Worm (Caenorhabditis elegans): ENCODE results near the gene marg-1.

marg-1 gene

ce11 chrX:3826172-3826571 is 45.2 kb upstream of the marg-1 start (continued):
- TF ChIP-seq dpl-1 (GFP tag; optimal IDR thresholded peaks at IDR 0.05) (no peak), pha-4 (GFP tag; IDR thresholded peaks at IDR 0.05) (peak; percentile 28; the same call in 1 of the 2 replicates), pha-4 (tag; optimal IDR thresholded peaks at IDR 0.05) (peak; percentile 21), snpc-4 (tag; optimal IDR thresholded peaks at IDR 0.05) (no peak), fos-1 (tag; optimal IDR thresholded peaks at IDR 0.05) (no peak), unc-130 (GFP tag; optimal IDR thresholded peaks at IDR 0.05) (no peak), sdz-12 (GFP tag; optimal IDR thresholded peaks at IDR 0.05) (no peak), mdt-29 (GFP tag; IDR thresholded peaks at IDR 0.05) (no peak), duxl-1 (tag; optimal IDR thresholded peaks at IDR 0.05; ENCODE audit: poor library complexity) (no peak), zag-1 (tag; optimal IDR thresholded peaks at IDR 0.05) (no peak), ceh-28 (tag; optimal IDR thresholded peaks at IDR 0.05) (no peak), ces-1 (GFP tag; optimal IDR thresholded peaks at IDR 0.05) (no peak), nhr-42 (GFP tag; IDR thresholded peaks at IDR 0.05) (no peak), nhr-6 (tag; optimal IDR thresholded peaks at IDR 0.05) (peak; percentile 44), nhr-237 (tag; optimal IDR thresholded peaks at IDR 0.05) (no peak), lin-15B (tag; optimal IDR thresholded peaks at IDR 0.05) (no peak), dmd-9 (GFP tag; IDR thresholded peaks at IDR 0.05) (no peak), lir-3 (tag; optimal IDR thresholded peaks at IDR 0.05) (no peak), lim-7 (GFP tag; IDR thresholded peaks at IDR 0.05) (no peak), lin-1 (GFP tag; IDR thresholded peaks at IDR 0.05) (no peak), mxl-2 (GFP tag; conservative IDR thresholded peaks at IDR 0.05) (no peak), ceh-44 (GFP tag; IDR thresholded peaks at IDR 0.05) (no peak), lin-38 (GFP tag; IDR thresholded peaks at IDR 0.05) (no peak), mep-1 (tag; optimal IDR thresholded peaks at IDR 0.05) (peak; percentile 21), ceh-62 (tag; optimal IDR thresholded peaks at IDR 0.05) (no peak), nhr-41 (GFP tag; IDR thresholded peaks at IDR 0.05) (no peak)

- TF ChIP-seq dve-1 (tag; optimal IDR thresholded peaks at IDR 0.05; ENCODE audit: insufficient read depth) (peak; percentile 50), T20F7.1 (GFP tag; optimal IDR thresholded peaks at IDR 0.05) (peak; percentile 30), pqm-1 (tag; optimal IDR thresholded peaks at IDR 0.05) (peak; percentile 63), dpl-1 (GFP tag; optimal IDR thresholded peaks at IDR 0.05) (no peak), ceh-44 (GFP tag; IDR thresholded peaks at IDR 0.05) (no peak), dmd-6 (GFP tag; IDR thresholded peaks at IDR 0.05) (peak; percentile 73), nhr-28 (tag; optimal IDR thresholded peaks at IDR 0.05) (peak; percentile 32), pha-4 (GFP tag; IDR thresholded peaks at IDR 0.05) (0 out of 2 replicates have a peak, but pooled peaks have one; percentile 9), pha-4 (tag; optimal IDR thresholded peaks at IDR 0.05) (no peak), unc-62 (GFP tag; optimal IDR thresholded peaks at IDR 0.05 in 1 of 2) (peak in 1 of 2 experiments; percentile 95), unc-62 (tag; optimal IDR thresholded peaks at IDR 0.05) (no peak), nhr-77 (tag; optimal IDR thresholded peaks at IDR 0.05) (peak; percentile 60), daf-16 (GFP tag; optimal IDR thresholded peaks at IDR 0.05) (no peak), daf-16 (tag; optimal IDR thresholded peaks at IDR 0.05) (peak; percentile 49), nhr-237 (tag; optimal IDR thresholded peaks at IDR 0.05) (no peak), lsy-2 (tag; optimal IDR thresholded peaks at IDR 0.05) (peak in 1 of 2 experiments; percentile 2), lin-29 (GFP tag; IDR thresholded peaks at IDR 0.05) (no peak)
These were observed 44.2 kb upstream of the marg-1 start for ce11 chrX:3824907-3825689.

- TF ChIP-seq set-16 (GFP tag; IDR thresholded peaks at IDR 0.05) (peak; percentile 74), nhr-41 (GFP tag; IDR thresholded peaks at IDR 0.05) (no peak), mep-1 (tag; optimal IDR thresholded peaks at IDR 0.05) (no peak), ceh-32 (tag; optimal IDR thresholded peaks at IDR 0.05; ENCODE audit: poor library complexity) (no peak), egl-27 (tag; optimal IDR thresholded peaks at IDR 0.05) (no peak), F44E2.7 (GFP tag; IDR thresholded peaks at IDR 0.05) (no peak), zip-2 (tag; optimal IDR thresholded peaks at IDR 0.05) (no peak), pha-4 (GFP tag; IDR thresholded peaks at IDR 0.05) (peak; percentile 13), pha-4 (tag; optimal IDR thresholded peaks at IDR 0.05) (no peak), nhr-77 (tag; optimal IDR thresholded peaks at IDR 0.05) (no peak), arid-1 (GFP tag; conservative IDR thresholded peaks at IDR 0.05) (no peak), madf-9 (GFP tag; conservative IDR thresholded peaks at IDR 0.05) (peak; percentile 71; the same call in 1 of the 2 replicates), sdz-12 (GFP tag; optimal IDR thresholded peaks at IDR 0.05) (no peak), nhr-6 (tag; optimal IDR thresholded peaks at IDR 0.05) (no peak), unc-62 (GFP tag; optimal IDR thresholded peaks at IDR 0.05 in 1 of 2) (no peak), unc-62 (tag; optimal IDR thresholded peaks at IDR 0.05) (no peak), fos-1 (tag; optimal IDR thresholded peaks at IDR 0.05) (no peak), duxl-1 (tag; optimal IDR thresholded peaks at IDR 0.05; ENCODE audit: poor library complexity) (no peak), dpl-1 (GFP tag; optimal IDR thresholded peaks at IDR 0.05) (no peak), zip-11 (GFP tag; IDR thresholded peaks at IDR 0.05) (no peak), lin-15B (tag; optimal IDR thresholded peaks at IDR 0.05) (no peak), F49E8.2 (tag; optimal IDR thresholded peaks at IDR 0.05; ENCODE audit: borderline replicate concordance) (no peak)
These were observed 43.5 kb upstream of the marg-1 start for ce11 chrX:3824443-3824842.
